Worm (Caenorhabditis elegans): Measurements from ENCODE around the gene frpr-9.
A peak's percentile ranks its signal among the peaks of the same experiment; 100 is the strongest.

frpr-9 gene

ce11 chrV:11039379-11039954, 47.6 kb downstream of the frpr-9 start, which contains the start of gene pak-2 (continued):
- TF ChIP-seq ttx-3 (tag; optimal IDR thresholded peaks at IDR 0.05), result peak; percentile 47
- TF ChIP-seq unc-42 (tag; optimal IDR thresholded peaks at IDR 0.05), result peak; percentile 92
- peak; percentile 91 for TF ChIP-seq F13H6.1 (tag; optimal IDR thresholded peaks at IDR 0.05)
- TF ChIP-seq fax-1 (tag; optimal IDR thresholded peaks at IDR 0.05), result peak; percentile 92
- peak; percentile 44 for TF ChIP-seq che-1 (tag; optimal IDR thresholded peaks at IDR 0.05)
- TF ChIP-seq tbx-7 (tag; optimal IDR thresholded peaks at IDR 0.05), result peak; percentile 90
- peak; percentile 100 for TF ChIP-seq ceh-31 (tag; optimal IDR thresholded peaks at IDR 0.05)
- no peak for TF ChIP-seq pros-1 (tag; optimal IDR thresholded peaks at IDR 0.05)
- TF ChIP-seq C38D4.7 (GFP tag; optimal IDR thresholded peaks at IDR 0.05), result peak; percentile 14
- TF ChIP-seq tbx-2 (tag; optimal IDR thresholded peaks at IDR 0.05), result peak; percentile 98
- peak; percentile 75 for TF ChIP-seq fkh-6 (tag; optimal IDR thresholded peaks at IDR 0.05)
- no peak for TF ChIP-seq fkh-10 (GFP tag; optimal IDR thresholded peaks at IDR 0.05)
- peak; percentile 0 for TF ChIP-seq sox-4 (tag; optimal IDR thresholded peaks at IDR 0.05)
- TF ChIP-seq eyg-1 (tag; optimal IDR thresholded peaks at IDR 0.05), result peak; percentile 57
- no peak for TF ChIP-seq pat-9 (tag; optimal IDR thresholded peaks at IDR 0.05)
- peak; percentile 90 for TF ChIP-seq elt-2 (tag; optimal IDR thresholded peaks at IDR 0.05)
- peak; percentile 87 for TF ChIP-seq mec-3 (tag; optimal IDR thresholded peaks at IDR 0.05; ENCODE audit: borderline replicate concordance)
- no peak for TF ChIP-seq ceh-9 (tag; optimal IDR thresholded peaks at IDR 0.05)
- TF ChIP-seq C08G9.2 (tag; optimal IDR thresholded peaks at IDR 0.05), result peak; percentile 96
- TF ChIP-seq T23F11.4 (GFP tag; optimal IDR thresholded peaks at IDR 0.05), result peak; percentile 55
- peak; percentile 54 for TF ChIP-seq nfya-1 (tag; optimal IDR thresholded peaks at IDR 0.05)
- TF ChIP-seq unc-86 (tag; optimal IDR thresholded peaks at IDR 0.05), result peak; percentile 61
- TF ChIP-seq ets-4 (tag; optimal IDR thresholded peaks at IDR 0.05), result peak; percentile 97
- peak; percentile 19 for TF ChIP-seq dve-1 (tag; optimal IDR thresholded peaks at IDR 0.05)
- peak; percentile 73 for TF ChIP-seq hlh-6 (tag; optimal IDR thresholded peaks at IDR 0.05)
- TF ChIP-seq dmd-4 (tag; optimal IDR thresholded peaks at IDR 0.05; ENCODE audit: borderline replicate concordance), result peak; percentile 34
- no peak for TF ChIP-seq Y22D7AL.16 (tag; optimal IDR thresholded peaks at IDR 0.05)
- TF ChIP-seq pag-3 (tag; optimal IDR thresholded peaks at IDR 0.05; ENCODE audit: borderline replicate concordance), result no peak
- TF ChIP-seq pax-1 (tag; optimal IDR thresholded peaks at IDR 0.05), result peak; percentile 42

- TF ChIP-seq K02D7.2 (tag; optimal IDR thresholded peaks at IDR 0.05) (no peak), ahr-1 (tag; optimal IDR thresholded peaks at IDR 0.05) (no peak)
Measured at ce11 chrV:11040020-11040419, 48.1 kb downstream of the frpr-9 start, which contains the start of gene C45B11.9. Gene C45B11.9 (plus strand): TSS chrV:11040320.

- TF ChIP-seq gmeb-2 (tag; optimal IDR thresholded peaks at IDR 0.05) (no peak), tbx-2 (tag; optimal IDR thresholded peaks at IDR 0.05) (no peak), syd-9 (tag; optimal IDR thresholded peaks at IDR 0.05) (no peak), unc-3 (GFP tag; conservative IDR thresholded peaks at IDR 0.05) (no peak), unc-3 (tag; optimal IDR thresholded peaks at IDR 0.05) (no peak), pat-9 (tag; optimal IDR thresholded peaks at IDR 0.05) (no peak), elt-4 (tag; optimal IDR thresholded peaks at IDR 0.05) (no peak), T23F11.4 (GFP tag; optimal IDR thresholded peaks at IDR 0.05) (no peak), ceh-6 (GFP tag; optimal IDR thresholded peaks at IDR 0.05) (no peak), sdc-2 (tag; optimal IDR thresholded peaks at IDR 0.05) (no peak), ceh-22 (tag; optimal IDR thresholded peaks at IDR 0.05) (no peak)
Measured at ce11 chrV:11040473-11040872, 48.6 kb downstream of the frpr-9 start, which contains the start of gene C45B11.8. Gene C45B11.8 (plus strand): TSS chrV:11040773.
